Worm (Caenorhabditis elegans) whole organism, L3 larva: Measurements from ENCODE around the gene srg-56.

Experiments
- R02D3.7 ChIP-seq: fragments of 150-350 bp; optimal IDR thresholded peaks from 2 replicates; lab custom pipeline; 2014; ENCODE audit warnings: missing biosample characterization, missing genetic modification characterization
- elt-1 ChIP-seq: fragments of 150-350 bp; optimal IDR thresholded peaks from 2 replicates; lab custom pipeline; 2014; ENCODE audit warnings: missing biosample characterization, missing genetic modification characterization
- elt-2 ChIP-seq: sonication (generic microtip); optimal IDR thresholded peaks from 2 replicates; lab custom pipeline; 2016; ENCODE audit warnings: missing genetic modification reagents, mild to moderate bottlenecking, missing genetic modification characterization, missing compliant biosample characterization
- elt-3 ChIP-seq, 3 experiments: fragments of 150-350 bp in 1 of 3; sonication (generic microtip) in 2 of 3; optimal IDR thresholded peaks; 2 replicates in 2 of 3; 4 replicates in 1 of 3; lab custom pipeline; 2014 to 2017; ENCODE audit warnings: missing biosample characterization in 3 of 3, missing genetic modification characterization in 3 of 3
- fos-1 ChIP-seq: fragments of 150-350 bp; optimal IDR thresholded peaks from 2 replicates; lab custom pipeline; 2014; ENCODE audit warnings: missing biosample characterization, missing genetic modification characterization
- nhr-25 ChIP-seq: sonication (generic microtip); optimal IDR thresholded peaks from 2 replicates; lab custom pipeline; 2017; ENCODE audit warnings: missing biosample characterization, missing genetic modification characterization
- pha-4 ChIP-seq: fragments of 150-350 bp; optimal IDR thresholded peaks from 2 replicates; lab custom pipeline; 2014; ENCODE audit warnings: missing biosample characterization, missing genetic modification reagents, missing genetic modification characterization
- pqm-1 ChIP-seq: fragments of 150-350 bp; optimal IDR thresholded peaks from 2 replicates; lab custom pipeline; 2017; ENCODE audit warnings: missing biosample characterization, missing genetic modification characterization, inconsistent platforms
- unc-39 ChIP-seq: sonication (generic microtip); optimal IDR thresholded peaks from 4 replicates; lab custom pipeline; 2017; ENCODE audit warnings: missing biosample characterization, missing genetic modification characterization
- zag-1 ChIP-seq: fragments of 150-350 bp; optimal IDR thresholded peaks from 2 replicates; lab custom pipeline; 2014; ENCODE audit warnings: missing biosample characterization, missing genetic modification characterization
- ztf-11 ChIP-seq: fragments of 150-350 bp; optimal IDR thresholded peaks from 2 replicates; lab custom pipeline; 2014; ENCODE audit warnings: missing biosample characterization, missing genetic modification characterization

DNA sequence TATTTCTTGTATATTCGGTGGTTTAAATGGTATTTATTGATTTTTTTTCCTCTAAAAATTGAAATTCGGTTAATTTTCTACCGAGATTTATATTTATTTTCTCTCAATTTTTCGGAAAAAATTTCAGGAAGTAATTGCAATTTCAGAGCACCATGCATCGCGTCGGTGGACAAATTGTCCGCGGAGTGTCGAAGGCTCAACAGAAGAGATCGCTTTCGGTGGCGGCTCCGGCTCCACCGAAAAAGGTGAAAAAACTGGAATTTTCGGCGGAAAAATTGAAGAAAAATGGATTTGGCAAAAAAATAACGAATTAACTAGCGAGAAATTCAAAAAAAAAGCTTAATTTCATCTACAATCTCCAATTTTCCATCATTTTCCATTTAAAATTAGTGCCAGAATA lies 39.2 kb downstream of the srg-56 start, which contains the start of gene nuo-5:
- TF ChIP-seq elt-3 (tag; optimal IDR thresholded peaks at IDR 0.05; lab: Kevin White, UChicago), result no peak
- no peak for TF ChIP-seq pqm-1 (tag; lab: Kevin White, UChicago)
- no peak for TF ChIP-seq unc-39
- no peak for TF ChIP-seq nhr-25 (tag; lab: Kevin White, UChicago)
- no peak for TF ChIP-seq fos-1
- TF ChIP-seq ztf-11, result no peak
- no peak for TF ChIP-seq R02D3.7
- no peak for TF ChIP-seq zag-1 (tag; lab: Kevin White, UChicago)
- no peak for TF ChIP-seq pha-4 (tag; lab: Kevin White, UChicago)
- no peak for TF ChIP-seq elt-2 (tag; lab: Kevin White, UChicago)
- TF ChIP-seq elt-1 (tag; lab: Kevin White, UChicago), result no peak
